Worm (Caenorhabditis elegans): ENCODE measurements around the gene mlc-4.

DNA sequence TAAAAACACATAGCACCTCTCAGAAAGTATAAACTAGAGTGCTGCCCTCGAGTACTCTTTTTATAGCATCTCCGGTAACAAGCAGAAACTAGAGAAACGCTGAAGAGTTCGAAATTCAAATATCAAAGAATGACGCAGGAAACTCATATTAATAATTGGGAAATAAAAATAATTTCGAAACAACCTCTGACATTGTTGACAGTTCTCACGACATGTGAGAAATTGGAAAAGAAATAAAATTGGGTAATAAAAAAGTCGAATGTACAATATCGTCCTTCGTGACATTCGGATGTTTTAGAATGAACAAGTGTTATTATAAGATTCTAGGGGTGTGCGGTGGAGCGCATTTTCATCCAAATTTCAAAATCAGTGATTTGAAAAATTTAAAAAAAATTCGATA, 21.3 kb downstream of the mlc-4 start:
- TF ChIP-seq ama-1 (optimal IDR thresholded peaks at IDR 0.05) (no peak), alr-1 (tag; optimal IDR thresholded peaks at IDR 0.05) (no peak), mab-5 (tag; optimal IDR thresholded peaks at IDR 0.05) (no peak), lsy-2 (tag; optimal IDR thresholded peaks at IDR 0.05) (no peak), crh-2 (tag; optimal IDR thresholded peaks at IDR 0.05) (no peak), ZK546.5 (tag; optimal IDR thresholded peaks at IDR 0.05) (no peak), elt-1 (tag; optimal IDR thresholded peaks at IDR 0.05) (no peak), Y55F3AM.14 (GFP tag; optimal IDR thresholded peaks at IDR 0.05) (no peak)

Data from whole organism, L2 larva.